1 worm cellular context compared by ENCODE assay signal in the genomic region with DNA sequence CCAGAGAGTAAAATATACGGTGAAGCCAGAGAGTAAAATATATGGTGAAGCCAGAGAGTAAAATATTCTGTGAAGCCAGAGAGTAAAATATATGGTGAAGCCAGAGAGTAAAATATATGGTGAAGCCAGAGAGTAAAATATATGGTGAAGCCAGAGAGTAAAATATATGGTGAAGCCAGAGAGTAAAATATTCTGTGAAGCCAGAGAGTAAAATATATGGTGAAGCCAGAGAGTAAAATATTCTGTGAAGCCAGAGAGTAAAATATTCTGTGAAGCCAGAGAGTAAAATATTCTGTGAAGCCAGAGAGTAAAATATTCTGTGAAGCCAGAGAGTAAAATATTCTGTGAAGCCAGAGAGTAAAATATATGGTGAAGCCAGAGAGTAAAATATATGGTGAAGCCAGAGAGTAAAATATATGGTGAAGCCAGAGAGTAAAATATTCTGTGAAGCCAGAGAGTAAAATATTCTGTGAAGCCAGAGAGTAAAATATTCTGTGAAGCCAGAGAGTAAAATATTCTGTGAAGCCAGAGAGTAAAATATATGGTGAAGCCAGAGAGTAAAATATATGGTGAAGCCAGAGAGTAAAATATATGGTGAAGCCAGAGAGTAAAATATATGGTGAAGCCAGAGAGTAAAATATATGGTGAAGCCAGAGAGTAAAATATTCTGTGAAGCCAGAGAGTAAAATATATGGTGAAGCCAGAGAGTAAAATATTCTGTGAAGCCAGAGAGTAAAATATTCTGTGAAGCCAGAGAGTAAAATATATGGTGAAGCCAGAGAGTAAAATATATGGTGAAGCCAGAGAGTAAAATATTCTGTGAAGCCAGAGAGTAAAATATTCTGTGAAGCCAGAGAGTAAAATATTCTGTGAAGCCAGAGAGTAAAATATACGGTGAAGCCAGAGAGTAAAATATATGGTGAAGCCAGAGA.
A peak's percentile ranks its signal among the peaks of the same experiment; 100 is the strongest.
TF ChIP-seq lines count a peak whose summit lies in the region.

No protein-coding gene starts in this region.

TF ChIP-seq in whole organism, L4 larva, 104 proteins besides CTCF, POLR2A, EP300 and RAD21 (continued from another document):
- TF ChIP-seq mxl-2 (GFP tag; conservative IDR thresholded peaks at IDR 0.05; lab: Robert Waterston, UW) (peak; percentile 74; the same call in 1 of the 2 replicates), Y75B8A.6 (GFP tag; IDR thresholded peaks at IDR 0.05; lab: Robert Waterston, UW) (peak; percentile 98), lim-7 (GFP tag; IDR thresholded peaks at IDR 0.05; lab: Robert Waterston, UW) (peak; percentile 91)
